Worm (Caenorhabditis elegans) whole organism, mixed stage, embryonic: ENCODE results near the gene dtmk-1.

ENCODE experiments used
- M03D4.4 ChIP-seq: sonication (generic microtip); optimal IDR thresholded peaks from 2 replicates; lab custom pipeline; 2017; ENCODE audit warnings: mild to moderate bottlenecking, missing genetic modification characterization, missing compliant biosample characterization
- bed-3 ChIP-seq: fragments of 200-800 bp; sonication (Bioruptor generic); optimal IDR thresholded peaks from 3 replicates; lab custom pipeline; 2018; ENCODE audit warnings: mild to moderate bottlenecking, missing genetic modification characterization, moderate library complexity, missing compliant biosample characterization
- blmp-1 ChIP-seq: fragments of 150-350 bp; optimal IDR thresholded peaks from 2 replicates; lab custom pipeline; 2014; ENCODE audit warnings: missing biosample characterization, missing genetic modification characterization
- ceh-39 ChIP-seq: fragments of 150-350 bp; optimal IDR thresholded peaks from 2 replicates; lab custom pipeline; 2014; ENCODE audit warnings: missing biosample characterization, missing genetic modification characterization
- ceh-43 ChIP-seq: fragments of 200-800 bp; sonication (Bioruptor generic); optimal IDR thresholded peaks from 2 replicates; lab custom pipeline; 2018; ENCODE audit warnings: mild to moderate bottlenecking, missing genetic modification characterization, moderate library complexity, missing compliant biosample characterization
- ceh-83 ChIP-seq: fragments of 200-800 bp; sonication (Bioruptor generic); optimal IDR thresholded peaks from 2 replicates; lab custom pipeline; 2018; ENCODE audit warnings: mild to moderate bottlenecking, missing genetic modification characterization, missing compliant biosample characterization
- ces-1 ChIP-seq: fragments of 150-350 bp; optimal IDR thresholded peaks from 2 replicates; lab custom pipeline; 2014; ENCODE audit warnings: missing biosample characterization, missing genetic modification reagents, missing genetic modification characterization
- cnd-1 ChIP-seq: fragments of 200-800 bp; sonication (Bioruptor generic); optimal IDR thresholded peaks from 2 replicates; lab custom pipeline; 2018; ENCODE audit warnings: mild to moderate bottlenecking, missing genetic modification characterization, missing compliant biosample characterization
- drap-1 ChIP-seq: fragments of 200-800 bp; sonication (Bioruptor generic); optimal IDR thresholded peaks from 3 replicates; lab custom pipeline; 2018; ENCODE audit warnings: mild to moderate bottlenecking, missing genetic modification characterization, missing compliant biosample characterization
- elt-1 ChIP-seq: sonication (generic microtip); optimal IDR thresholded peaks from 2 replicates; lab custom pipeline; 2017; ENCODE audit warnings: missing genetic modification characterization, mild to moderate bottlenecking, missing compliant biosample characterization, antibody characterized with exemption, moderate library complexity, borderline replicate concordance; ENCODE audit not compliant: insufficient read depth
- elt-3 ChIP-seq: fragments of 150-350 bp; optimal IDR thresholded peaks from 2 replicates; lab custom pipeline; 2014; ENCODE audit warnings: missing biosample characterization, missing genetic modification characterization
- flh-1 ChIP-seq: fragments of 200-800 bp; sonication (Bioruptor generic); optimal IDR thresholded peaks from 2 replicates; lab custom pipeline; 2018; ENCODE audit warnings: mild to moderate bottlenecking, missing genetic modification characterization, moderate library complexity, missing compliant biosample characterization
- hlh-1 ChIP-seq: fragments of 150-350 bp; optimal IDR thresholded peaks from 2 replicates; lab custom pipeline; 2014; ENCODE audit warnings: missing biosample characterization, missing genetic modification reagents, missing genetic modification characterization
- lin-13 ChIP-seq: fragments of 150-350 bp; optimal IDR thresholded peaks from 2 replicates; lab custom pipeline; 2014; ENCODE audit warnings: missing biosample characterization, missing genetic modification characterization
- lsy-2 ChIP-seq: fragments of 150-350 bp; optimal IDR thresholded peaks from 2 replicates; lab custom pipeline; 2014; ENCODE audit warnings: missing biosample characterization, missing genetic modification characterization
- mab-5 ChIP-seq: fragments of 150-350 bp; optimal IDR thresholded peaks from 2 replicates; lab custom pipeline; 2014; ENCODE audit warnings: missing biosample characterization, missing genetic modification characterization
- mep-1 ChIP-seq: fragments of 150-350 bp; optimal IDR thresholded peaks from 2 replicates; lab custom pipeline; 2017; ENCODE audit warnings: missing biosample characterization, missing genetic modification reagents, missing genetic modification characterization, inconsistent platforms
- mls-2 ChIP-seq: sonication (generic microtip); optimal IDR thresholded peaks from 2 replicates; lab custom pipeline; 2016; ENCODE audit warnings: mild to moderate bottlenecking, missing genetic modification characterization, moderate library complexity, missing compliant biosample characterization
- nhr-12 ChIP-seq: fragments of 150-350 bp; optimal IDR thresholded peaks from 2 replicates; lab custom pipeline; 2014; ENCODE audit warnings: missing biosample characterization, missing genetic modification characterization
- nhr-2 ChIP-seq: fragments of 150-350 bp; optimal IDR thresholded peaks from 2 replicates; lab custom pipeline; 2014; ENCODE audit warnings: missing biosample characterization, missing genetic modification characterization
- nhr-28 ChIP-seq: fragments of 150-350 bp; optimal IDR thresholded peaks from 2 replicates; lab custom pipeline; 2014; ENCODE audit warnings: missing biosample characterization, missing genetic modification characterization
- nhr-76 ChIP-seq: sonication (generic microtip); optimal IDR thresholded peaks from 2 replicates; lab custom pipeline; 2017; ENCODE audit warnings: missing biosample characterization, missing genetic modification characterization
- pha-4 ChIP-seq: fragments of 150-350 bp; optimal IDR thresholded peaks from 2 replicates; lab custom pipeline; 2018; ENCODE audit warnings: missing biosample characterization, missing genetic modification reagents, missing genetic modification characterization
- sem-2 ChIP-seq: fragments of 200-800 bp; sonication (Bioruptor generic); optimal IDR thresholded peaks from 2 replicates; lab custom pipeline; 2018; ENCODE audit warnings: mild to moderate bottlenecking, missing genetic modification characterization, missing compliant biosample characterization
- snpc-4 ChIP-seq: fragments of 150-350 bp; optimal IDR thresholded peaks from 2 replicates; lab custom pipeline; 2014; ENCODE audit warnings: missing biosample characterization, missing genetic modification characterization
- sptf-1 ChIP-seq: sonication (generic microtip); optimal IDR thresholded peaks from 2 replicates; lab custom pipeline; 2017; ENCODE audit warnings: mild to moderate bottlenecking, missing genetic modification characterization, moderate library complexity, missing compliant biosample characterization
- tbx-8 ChIP-seq: fragments of 200-800 bp; sonication (Bioruptor generic); optimal IDR thresholded peaks from 2 replicates; lab custom pipeline; 2018; ENCODE audit warnings: mild to moderate bottlenecking, missing genetic modification characterization, moderate library complexity, missing compliant biosample characterization
- unc-120 ChIP-seq: sonication (generic microtip); optimal IDR thresholded peaks from 2 replicates; lab custom pipeline; 2017; ENCODE audit warnings: missing genetic modification characterization, missing compliant biosample characterization; ENCODE audit not compliant: poor library complexity, severe bottlenecking
- unc-39 ChIP-seq: fragments of 150-350 bp; optimal IDR thresholded peaks from 2 replicates; lab custom pipeline; 2014; ENCODE audit warnings: missing biosample characterization, missing genetic modification characterization
- unc-62 ChIP-seq: fragments of 150-350 bp; optimal IDR thresholded peaks from 2 replicates; lab custom pipeline; 2014; ENCODE audit warnings: missing biosample characterization, missing genetic modification reagents, missing genetic modification characterization
- zip-8 ChIP-seq: fragments of 150-350 bp; optimal IDR thresholded peaks from 2 replicates; lab custom pipeline; 2014; ENCODE audit warnings: missing biosample characterization, missing genetic modification characterization
- ztf-11 ChIP-seq: fragments of 150-350 bp; optimal IDR thresholded peaks from 2 replicates; lab custom pipeline; 2014; ENCODE audit warnings: missing biosample characterization, missing genetic modification characterization

Gene dtmk-1

DNA sequence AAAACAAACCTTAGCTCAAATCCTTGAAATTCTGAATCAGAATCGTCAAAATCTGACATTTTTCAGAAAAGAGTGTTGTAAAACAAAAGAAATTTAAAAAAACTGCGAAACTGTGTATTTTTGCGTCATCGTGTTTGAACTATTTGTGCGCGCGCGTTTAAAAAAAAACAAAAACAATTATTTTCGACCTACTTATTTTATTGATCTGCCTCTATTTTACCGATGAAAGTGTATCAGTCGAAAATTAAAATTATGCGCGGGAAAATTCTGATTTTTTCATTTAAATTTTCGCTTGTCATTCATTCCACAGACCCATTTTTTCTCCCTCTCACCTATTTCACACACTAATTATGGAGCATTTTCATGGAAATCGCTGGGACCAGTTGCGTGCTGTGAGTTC, 28.0 kb downstream of the dtmk-1 start, which contains the start of the genes C05C10.7 and C05C10.5:
TSS of gene C05C10.7 (minus strand) at position 95 of the 400 bp plus-strand sequence.
TSS of gene C05C10.5 (plus strand) at position 164 of the 400 bp plus-strand sequence.
- no peak for TF ChIP-seq ceh-39 (tag; lab: Kevin White, UChicago)
- TF ChIP-seq nhr-2 (tag; lab: Kevin White, UChicago): no peak
- no peak for TF ChIP-seq sem-2 (GFP tag; lab: Kevin White, UChicago)
- no peak for TF ChIP-seq nhr-76 (tag; lab: Kevin White, UChicago)
- TF ChIP-seq blmp-1 (tag; lab: Kevin White, UChicago): no peak
- no peak for TF ChIP-seq elt-3 (tag; lab: Kevin White, UChicago)
- TF ChIP-seq zip-8: no peak
- no peak for TF ChIP-seq nhr-28 (tag; lab: Kevin White, UChicago)
- no peak for TF ChIP-seq flh-1 (GFP tag; lab: Kevin White, UChicago)
- TF ChIP-seq ceh-83 (GFP tag; lab: Kevin White, UChicago): no peak
- TF ChIP-seq unc-62 (GFP tag; lab: Kevin White, UChicago): no peak
- no peak for TF ChIP-seq tbx-8 (GFP tag; lab: Kevin White, UChicago)
- TF ChIP-seq cnd-1: no peak
- no peak for TF ChIP-seq mab-5 (tag; lab: Kevin White, UChicago)
- TF ChIP-seq mls-2 (tag; lab: Kevin White, UChicago): no peak

DNA sequence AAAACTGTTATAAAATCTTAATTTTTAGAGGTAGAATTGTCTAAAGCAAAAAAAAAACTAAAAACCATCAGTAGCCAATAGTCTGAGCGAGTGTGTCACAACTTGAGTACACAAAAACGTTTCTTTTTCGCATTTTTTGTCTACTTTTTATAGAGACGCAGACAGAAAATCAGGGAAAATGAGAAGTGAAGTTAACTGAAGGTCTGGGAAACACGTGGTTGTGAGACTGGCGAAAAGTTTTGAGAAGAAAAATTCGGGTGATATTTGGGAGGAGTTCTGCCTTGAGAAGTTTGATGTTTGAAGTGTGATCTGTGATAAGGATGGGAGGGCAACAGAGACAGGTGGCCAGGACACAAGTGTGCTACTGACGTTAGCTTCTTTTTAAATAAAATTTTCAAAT, 29.3 kb downstream of the dtmk-1 start:
- no peak for TF ChIP-seq nhr-28 (tag; lab: Kevin White, UChicago)
- TF ChIP-seq elt-3 (tag; lab: Kevin White, UChicago): no peak
- peak; percentile 38 for TF ChIP-seq hlh-1 (tag; lab: Kevin White, UChicago)
- no peak for TF ChIP-seq drap-1 (GFP tag; lab: Kevin White, UChicago)
- TF ChIP-seq nhr-2 (tag; lab: Kevin White, UChicago): no peak

DNA sequence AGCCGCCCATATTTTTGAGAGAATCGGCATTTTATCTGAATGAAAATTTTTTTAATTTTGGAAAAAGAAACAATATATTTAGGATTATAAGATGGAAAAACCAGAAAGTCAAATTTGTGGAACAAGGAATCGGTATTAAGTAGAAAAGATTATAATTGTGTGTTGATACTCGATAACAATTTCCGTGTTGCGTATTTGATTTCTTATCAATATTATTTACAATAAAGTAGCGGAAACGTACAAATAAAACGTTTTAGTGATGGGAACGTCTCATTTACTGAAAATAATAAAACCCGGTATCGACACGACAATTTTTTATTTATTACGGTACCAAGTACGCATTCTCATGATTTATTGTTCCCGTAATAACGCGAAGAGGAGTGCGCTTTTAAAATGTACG, 30.0 kb downstream of the dtmk-1 start, which contains the start of gene C05C10.3:
TSS of gene C05C10.3 (minus strand) at position 35 of the 400 bp plus-strand sequence.
- TF ChIP-seq M03D4.4 (tag; lab: Kevin White, UChicago) (no peak), nhr-12 (tag; lab: Kevin White, UChicago) (no peak), ceh-39 (tag; lab: Kevin White, UChicago) (no peak), mep-1 (tag; lab: Kevin White, UChicago) (no peak), sptf-1 (no peak), zip-8 (no peak), lsy-2 (tag; lab: Kevin White, UChicago) (no peak), unc-120 (tag; lab: Kevin White, UChicago) (no peak), elt-1 (tag; lab: Kevin White, UChicago) (no peak)

DNA sequence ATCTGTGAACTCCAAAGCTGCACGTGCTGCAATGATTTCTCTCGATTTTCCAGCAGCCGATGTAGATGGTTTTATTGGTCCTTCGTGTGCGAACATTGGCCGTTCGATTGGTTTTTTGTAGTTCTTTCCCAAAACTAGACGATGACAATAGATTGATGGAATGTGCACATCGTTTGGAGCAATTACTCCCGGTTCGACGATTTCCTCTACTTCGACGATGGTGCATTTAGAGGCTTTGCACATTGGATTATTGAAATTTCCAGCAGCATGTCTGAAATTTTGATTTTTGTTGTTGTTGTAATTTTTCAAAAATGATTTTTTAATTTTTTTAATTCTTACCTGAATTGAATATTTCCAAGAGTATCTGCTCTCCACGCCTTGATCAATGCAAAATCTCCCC, 31.2 kb downstream of the dtmk-1 start:
- TF ChIP-seq pha-4 (no peak), sem-2 (GFP tag; lab: Kevin White, UChicago) (no peak), snpc-4 (no peak), mab-5 (tag; lab: Kevin White, UChicago) (no peak), ztf-11 (tag; lab: Kevin White, UChicago) (no peak), lsy-2 (tag; lab: Kevin White, UChicago) (no peak), drap-1 (GFP tag; lab: Kevin White, UChicago) (no peak), sptf-1 (no peak), lin-13 (no peak)

DNA sequence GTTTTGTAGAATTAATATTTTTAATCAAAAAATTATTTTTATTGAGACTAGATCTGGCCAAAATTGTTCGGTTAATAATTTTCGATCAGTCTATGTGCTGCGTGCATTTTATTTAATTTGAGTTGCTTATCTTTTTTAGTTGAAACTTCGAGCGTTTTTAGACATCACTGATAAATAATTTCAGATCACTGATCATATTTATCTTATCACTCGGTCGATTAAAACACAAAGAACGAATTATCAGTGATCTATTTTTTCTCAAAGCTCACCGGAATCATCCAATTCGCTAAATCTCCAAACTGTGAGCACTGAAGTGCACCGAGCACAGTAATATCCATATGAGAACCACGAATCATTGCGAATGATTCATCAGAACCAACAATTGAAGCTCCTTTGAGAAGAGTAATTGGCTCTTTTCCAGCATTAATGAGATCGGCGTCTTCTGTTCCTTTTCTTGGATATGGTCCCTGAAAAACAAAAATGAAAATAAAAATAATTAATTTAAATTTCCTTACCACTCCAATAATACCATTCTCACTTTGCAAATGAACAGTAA, 31.8 kb downstream of the dtmk-1 start:
- TF ChIP-seq ceh-43 (GFP tag; lab: Kevin White, UChicago) (no peak), ceh-39 (tag; lab: Kevin White, UChicago) (no peak), tbx-8 (GFP tag; lab: Kevin White, UChicago) (no peak), M03D4.4 (tag; lab: Kevin White, UChicago) (no peak), ceh-83 (GFP tag; lab: Kevin White, UChicago) (no peak), bed-3 (GFP tag; lab: Kevin White, UChicago) (no peak), ztf-11 (tag; lab: Kevin White, UChicago) (no peak), ces-1 (GFP tag; lab: Kevin White, UChicago) (no peak), unc-39 (tag; lab: Kevin White, UChicago) (no peak), mab-5 (tag; lab: Kevin White, UChicago) (no peak), elt-1 (tag; lab: Kevin White, UChicago) (no peak), zip-8 (no peak)
